Worm (Caenorhabditis elegans) whole organism, L4/young adult: Measurements from ENCODE around the gene F44G4.6.

Experiments used
- dao-5 ChIP-seq: sonication (generic microtip); optimal IDR thresholded peaks from 2 replicates; lab custom pipeline; 2016; ENCODE audit warnings: missing genotype, missing genetic modification characterization, moderate library complexity, missing compliant biosample characterization
- him-1 ChIP-seq: sonication (generic microtip); optimal IDR thresholded peaks from 2 replicates; lab custom pipeline; 2016; ENCODE audit warnings: missing genotype, missing genetic modification reagents, missing genetic modification characterization, missing compliant biosample characterization

- TF ChIP-seq dao-5 (tag; lab: Kevin White, UChicago) (no peak), him-1 (tag; lab: Kevin White, UChicago) (no peak)
Measured at ce11 chrII:9017628-9018027, 16.0 kb upstream of the F44G4.6 start.
